Fruit fly (Drosophila melanogaster) whole organism, embryonic: ENCODE data around the gene NimC2.
A peak's percentile ranks its signal among the peaks of the same experiment; 100 is the strongest.

Source experiments
- Atf6 ChIP-seq: fragments of 200-800 bp; sonication (Bioruptor generic); IDR thresholded peaks from 2 replicates; pipeline ENCODE4 v1.3.6; 2022; ENCODE audit warnings: missing biosample characterization, missing genetic modification characterization
- Bgb ChIP-seq: fragments of 200-800 bp; sonication (Bioruptor generic); IDR thresholded peaks from 2 replicates; pipeline ENCODE4 v1.3.6; 2022; ENCODE audit warnings: missing biosample characterization, missing genetic modification characterization; ENCODE audit not compliant: partially characterized antibody
- CG10366 ChIP-seq: fragments of 200-800 bp; sonication (Bioruptor generic); IDR thresholded peaks from 2 replicates; pipeline ENCODE4 v1.3.6; 2022; ENCODE audit warnings: missing biosample characterization, missing genetic modification characterization
- CG13287 ChIP-seq: fragments of 200-800 bp; sonication (Bioruptor generic); IDR thresholded peaks from 2 replicates; pipeline ENCODE4 v1.3.6; 2022; ENCODE audit warnings: missing biosample characterization, missing genetic modification characterization; ENCODE audit not compliant: partially characterized antibody
- CG14014 ChIP-seq: fragments of 200-800 bp; sonication (Bioruptor generic); IDR thresholded peaks from 2 replicates; pipeline ENCODE4 v1.3.6; 2022; ENCODE audit warnings: missing biosample characterization, missing genetic modification characterization
- CG1647 ChIP-seq: fragments of 200-800 bp; sonication (Bioruptor generic); optimal IDR thresholded peaks from 3 replicates; lab custom pipeline; 2016; ENCODE audit warnings: missing biosample characterization, missing genetic modification characterization
- CG17912 ChIP-seq: fragments of 200-800 bp; sonication (Bioruptor generic); optimal IDR thresholded peaks from 2 replicates; lab custom pipeline; 2018; ENCODE audit warnings: missing biosample characterization, mild to moderate bottlenecking, missing genetic modification characterization
- CG18599 ChIP-seq: fragments of 200-800 bp; sonication (Bioruptor generic); optimal IDR thresholded peaks from 3 replicates; lab custom pipeline; 2017; ENCODE audit warnings: missing biosample characterization, missing genetic modification characterization, mild to moderate bottlenecking, moderate library complexity, missing genetic modification reagents
- CG2199 ChIP-seq: fragments of 200-800 bp; sonication (Bioruptor generic); IDR thresholded peaks from 3 replicates; pipeline ENCODE4 v1.3.6; 2022; ENCODE audit warnings: missing biosample characterization, missing genetic modification characterization
- CG31224 ChIP-seq: fragments of 200-800 bp; sonication (Bioruptor generic); IDR thresholded peaks from 2 replicates; pipeline ENCODE4 v1.3.6; 2022; ENCODE audit warnings: missing biosample characterization, missing genetic modification characterization
- CG31365 ChIP-seq: fragments of 200-800 bp; sonication (Bioruptor generic); optimal IDR thresholded peaks from 2 replicates; lab custom pipeline; 2018; ENCODE audit warnings: missing biosample characterization, mild to moderate bottlenecking, missing genetic modification characterization
- CG43689 ChIP-seq: fragments of 200-800 bp; sonication (Bioruptor generic); IDR thresholded peaks from 2 replicates; pipeline ENCODE4 v1.3.6; 2022; ENCODE audit warnings: missing biosample characterization, missing genetic modification characterization
- CG6254 ChIP-seq: fragments of 200-800 bp; sonication (Bioruptor generic); optimal IDR thresholded peaks from 3 replicates; lab custom pipeline; 2017; ENCODE audit warnings: mild to moderate bottlenecking, missing biosample characterization, missing genetic modification reagents, missing genetic modification characterization
- CG8281 ChIP-seq: fragments of 200-800 bp; sonication (Bioruptor generic); optimal IDR thresholded peaks from 2 replicates; lab custom pipeline; 2018; ENCODE audit warnings: missing biosample characterization, mild to moderate bottlenecking, missing genetic modification characterization, moderate library complexity
- CG8290 ChIP-seq, 3 experiments: fragments of 200-800 bp; sonication (Bioruptor generic); optimal IDR thresholded peaks; 2 replicates each; lab custom pipeline; 2016 to 2019; ENCODE audit warnings: missing biosample characterization in 3 of 3, missing genetic modification characterization in 3 of 3, mild to moderate bottlenecking in 2 of 3, moderate library complexity in 1 of 3
- Dll ChIP-seq: fragments of 200-800 bp; sonication (Bioruptor generic); IDR thresholded peaks from 4 replicates; pipeline ENCODE4 v1.3.6; 2022; ENCODE audit warnings: missing biosample characterization, missing genetic modification characterization; ENCODE audit not compliant: partially characterized antibody
- Doc2 ChIP-seq: fragments of 200-800 bp; sonication (Bioruptor generic); IDR thresholded peaks from 2 replicates; pipeline ENCODE4 v1.3.6; 2022; ENCODE audit warnings: missing biosample characterization, missing genetic modification characterization
- E2f2 ChIP-seq: fragments of 200-800 bp; sonication (Bioruptor generic); IDR thresholded peaks from 2 replicates; pipeline ENCODE4 v1.3.6; 2022; ENCODE audit warnings: missing biosample characterization, missing genetic modification characterization
- Gug ChIP-seq: fragments of 200-800 bp; sonication (Bioruptor generic); IDR thresholded peaks from 4 replicates; pipeline ENCODE4 v1.3.6; 2022; ENCODE audit warnings: missing biosample characterization, missing genetic modification characterization
- Nf-YB ChIP-seq: fragments of 200-800 bp; sonication (Bioruptor generic); optimal IDR thresholded peaks from 3 replicates; lab custom pipeline; 2019; ENCODE audit warnings: missing biosample characterization, mild to moderate bottlenecking, missing genetic modification characterization, moderate library complexity
- Pdp1 ChIP-seq, 2 experiments: fragments of 200-800 bp; sonication (Bioruptor generic); optimal IDR thresholded peaks; 3 replicates each; lab custom pipeline; 2016; ENCODE audit warnings: missing biosample characterization in 2 of 2, missing genetic modification characterization in 2 of 2, mild to moderate bottlenecking in 1 of 2, moderate library complexity in 1 of 2
- Rfx ChIP-seq: fragments of 200-800 bp; sonication (Bioruptor generic); IDR thresholded peaks from 2 replicates; pipeline ENCODE4 v1.3.6; 2022; ENCODE audit warnings: missing biosample characterization, missing genetic modification characterization
- Scr ChIP-seq: fragments of 200-800 bp; sonication (Bioruptor generic); IDR thresholded peaks from 2 replicates; pipeline ENCODE4 v1.3.6; 2022; ENCODE audit warnings: missing biosample characterization, missing genetic modification characterization; ENCODE audit not compliant: partially characterized antibody
- Six4 ChIP-seq: fragments of 200-800 bp; sonication (Bioruptor generic); optimal IDR thresholded peaks from 2 replicates; lab custom pipeline; 2016; ENCODE audit warnings: missing biosample characterization, missing genetic modification characterization
- Sox100B ChIP-seq: fragments of 200-800 bp; sonication (Bioruptor generic); optimal IDR thresholded peaks from 3 replicates; lab custom pipeline; 2018; ENCODE audit warnings: missing biosample characterization, mild to moderate bottlenecking, missing genetic modification characterization
- Sox102F ChIP-seq: fragments of 200-800 bp; sonication (Bioruptor generic); optimal IDR thresholded peaks from 2 replicates; lab custom pipeline; 2018; ENCODE audit warnings: missing biosample characterization, mild to moderate bottlenecking, missing genetic modification characterization, moderate library complexity
- TFAM ChIP-seq: fragments of 200-800 bp; sonication (Bioruptor generic); optimal IDR thresholded peaks from 2 replicates; lab custom pipeline; 2017; ENCODE audit warnings: missing biosample characterization, missing genetic modification characterization, inconsistent platforms
- Xrp1 ChIP-seq: fragments of 200-800 bp; sonication (Bioruptor generic); IDR thresholded peaks from 2 replicates; pipeline ENCODE4 v1.3.6; 2022; ENCODE audit warnings: missing biosample characterization, missing genetic modification characterization
- al ChIP-seq: fragments of 200-800 bp; sonication (Bioruptor generic); IDR thresholded peaks from 2 replicates; pipeline ENCODE4 v1.3.6; 2022; ENCODE audit warnings: missing biosample characterization, missing genetic modification characterization
- amos ChIP-seq: fragments of 200-800 bp; sonication (Bioruptor generic); IDR thresholded peaks from 2 replicates; pipeline ENCODE4 v1.3.6; 2022; ENCODE audit warnings: missing biosample characterization, missing genetic modification characterization; ENCODE audit not compliant: partially characterized antibody
- az2 ChIP-seq: fragments of 200-800 bp; sonication (Bioruptor generic); optimal IDR thresholded peaks from 3 replicates; lab custom pipeline; 2016; ENCODE audit warnings: missing biosample characterization, missing genetic modification characterization
- exex ChIP-seq: fragments of 200-800 bp; sonication (Bioruptor generic); optimal IDR thresholded peaks from 4 replicates; lab custom pipeline; 2018; ENCODE audit warnings: missing biosample characterization, mild to moderate bottlenecking, missing genetic modification characterization, moderate library complexity
- fd3F ChIP-seq: fragments of 200-800 bp; sonication (Bioruptor generic); optimal IDR thresholded peaks from 2 replicates; lab custom pipeline; 2018; ENCODE audit warnings: missing biosample characterization, mild to moderate bottlenecking, missing genetic modification characterization, moderate library complexity
- grn ChIP-seq: fragments of 200-800 bp; sonication (Bioruptor generic); optimal IDR thresholded peaks from 3 replicates; lab custom pipeline; 2017; ENCODE audit warnings: missing biosample characterization, missing genetic modification characterization
- gsb-n ChIP-seq: fragments of 200-800 bp; sonication (Bioruptor generic); optimal IDR thresholded peaks from 3 replicates; lab custom pipeline; 2018; ENCODE audit warnings: missing biosample characterization, mild to moderate bottlenecking, missing genetic modification characterization
- jumu ChIP-seq: fragments of 200-800 bp; sonication (Bioruptor generic); optimal IDR thresholded peaks from 3 replicates; lab custom pipeline; 2016; ENCODE audit warnings: missing biosample characterization, missing genetic modification characterization
- mam ChIP-seq: fragments of 200-800 bp; sonication (Bioruptor generic); optimal IDR thresholded peaks from 3 replicates; lab custom pipeline; 2016; ENCODE audit warnings: missing biosample characterization, missing genetic modification characterization
- mirr ChIP-seq: fragments of 200-800 bp; sonication (Bioruptor generic); optimal IDR thresholded peaks from 3 replicates; lab custom pipeline; 2018; ENCODE audit warnings: missing biosample characterization, mild to moderate bottlenecking, missing genetic modification characterization
- peb ChIP-seq: fragments of 200-800 bp; sonication (Bioruptor generic); IDR thresholded peaks from 2 replicates; pipeline ENCODE4 v1.3.6; 2022; ENCODE audit warnings: missing biosample characterization, missing genetic modification characterization
- pita ChIP-seq: fragments of 200-800 bp; sonication (Bioruptor generic); optimal IDR thresholded peaks from 2 replicates; lab custom pipeline; 2017; ENCODE audit warnings: missing biosample characterization, mild to moderate bottlenecking, missing genetic modification characterization
- pnt ChIP-seq: fragments of 200-800 bp; sonication (Bioruptor generic); optimal IDR thresholded peaks from 3 replicates; lab custom pipeline; 2016; ENCODE audit warnings: missing biosample characterization, missing genetic modification characterization
- salm ChIP-seq: fragments of 200-800 bp; sonication (Bioruptor generic); optimal IDR thresholded peaks from 2 replicates; lab custom pipeline; 2018; ENCODE audit warnings: missing biosample characterization, mild to moderate bottlenecking, missing genetic modification characterization
- sens-2 ChIP-seq: fragments of 200-800 bp; sonication (Bioruptor generic); IDR thresholded peaks from 2 replicates; pipeline ENCODE4 v1.3.6; 2022; ENCODE audit warnings: missing biosample characterization, missing genetic modification characterization
- sqz ChIP-seq: fragments of 200-800 bp; sonication (Bioruptor generic); optimal IDR thresholded peaks from 3 replicates; lab custom pipeline; 2018; ENCODE audit warnings: missing biosample characterization, mild to moderate bottlenecking, missing genetic modification characterization
- tx ChIP-seq: fragments of 200-800 bp; sonication (Bioruptor generic); optimal IDR thresholded peaks from 2 replicates; lab custom pipeline; 2016; ENCODE audit warnings: missing biosample characterization, missing genetic modification characterization
- vfl ChIP-seq: fragments of 200-800 bp; sonication (Bioruptor generic); optimal IDR thresholded peaks from 2 replicates; lab custom pipeline; 2016; ENCODE audit warnings: missing biosample characterization, missing genetic modification characterization
- vnd ChIP-seq: fragments of 200-800 bp; sonication (Bioruptor generic); IDR thresholded peaks from 3 replicates; pipeline ENCODE4 v1.3.6; 2022; ENCODE audit warnings: missing biosample characterization, missing genetic modification characterization; ENCODE audit not compliant: partially characterized antibody
- zen ChIP-seq: fragments of 200-800 bp; sonication (Bioruptor generic); optimal IDR thresholded peaks from 3 replicates; lab custom pipeline; 2018; ENCODE audit warnings: missing biosample characterization, mild to moderate bottlenecking, missing genetic modification characterization, moderate library complexity

The NimC2 gene

dm6 chr2L:14011591-14012303 is 31.8 kb downstream of the NimC2 start (continued):
- TF ChIP-seq exex (tag; lab: Kevin White, UChicago) (no peak), peb (GFP tag; lab: Robert Waterston, UW) (no peak), fd3F (GFP tag; lab: Kevin White, UChicago) (no peak), CG17912 (GFP tag; lab: Kevin White, UChicago) (no peak), pnt (GFP tag; lab: Kevin White, UChicago) (no peak), jumu (GFP tag; lab: Kevin White, UChicago) (no peak), pita (GFP tag; lab: Kevin White, UChicago) (peak; percentile 47), sqz (GFP tag; lab: Kevin White, UChicago) (no peak), gsb-n (tag; lab: Kevin White, UChicago) (no peak), CG43689 (GFP tag; lab: Robert Waterston, UW) (peak; percentile 17; the same call in 1 of the 2 replicates), Doc2 (no peak), amos (peak; percentile 52; the same call in 1 of the 2 replicates), CG10366 (peak; percentile 48), al (GFP tag; lab: Robert Waterston, UW) (peak; percentile 39; the same call in 1 of the 2 replicates), salm (tag; lab: Kevin White, UChicago) (no peak), Sox102F (peak; percentile 17), CG8290 (GFP tag; optimal IDR thresholded peaks at IDR 0.05; lab: Kevin White, UChicago) (peak; percentile 27), CG8290 (tag; optimal IDR thresholded peaks at IDR 0.05; lab: Kevin White, UChicago) (peak in 1 of 2 experiments; percentile 27), grn (GFP tag; lab: Kevin White, UChicago) (peak; percentile 26), Nf-YB (no peak), CG13287 (GFP tag; lab: Robert Waterston, UW) (peak; percentile 39; the same call in 1 of the 2 replicates), zen (tag; lab: Kevin White, UChicago) (no peak), mam (GFP tag; lab: Kevin White, UChicago) (peak; percentile 22), CG31224 (no peak; the same call in 1 of the 2 replicates), sens-2 (no peak), mirr (GFP tag; lab: Kevin White, UChicago) (no peak), CG8281 (tag; lab: Kevin White, UChicago) (no peak), Six4 (GFP tag; lab: Kevin White, UChicago) (peak; percentile 0), Scr (GFP tag; lab: Robert Waterston, UW) (peak; percentile 31; the same call in 1 of the 2 replicates), E2f2 (peak; percentile 39; the same call in 1 of the 2 replicates), Sox100B (GFP tag; lab: Kevin White, UChicago) (peak; percentile 34), CG31365 (tag; lab: Kevin White, UChicago) (no peak), Atf6 (GFP tag; lab: Robert Waterston, UW) (peak; percentile 75), Xrp1 (GFP tag; lab: Robert Waterston, UW) (peak; percentile 72), Bgb (GFP tag; lab: Robert Waterston, UW) (peak; percentile 67; the same call in 1 of the 2 replicates), vfl (GFP tag; lab: Kevin White, UChicago) (no peak), Dll (GFP tag; lab: Robert Waterston, UW) (no peak), CG1647 (GFP tag; lab: Kevin White, UChicago) (no peak), CG2199 (peak; percentile 76; the same call in 1 of the 3 replicates), CG18599 (GFP tag; lab: Kevin White, UChicago) (peak; percentile 59), TFAM (no peak), tx (GFP tag; lab: Kevin White, UChicago) (no peak), Pdp1 (GFP tag; optimal IDR thresholded peaks at IDR 0.05; lab: Kevin White, UChicago) (peak in 1 of 2 experiments; percentile 56), vnd (GFP tag; lab: Robert Waterston, UW) (no peak), CG14014 (GFP tag; lab: Robert Waterston, UW) (0 out of 2 replicates have a peak, but pooled peaks have one; percentile 59), Rfx (GFP tag; lab: Robert Waterston, UW) (peak; percentile 83), Gug (GFP tag; lab: Robert Waterston, UW) (0 out of 4 replicates have a peak, but pooled peaks have one; percentile 18), CG6254 (GFP tag; lab: Kevin White, UChicago) (no peak), az2 (peak; percentile 30)
